Worm (Caenorhabditis elegans): Measurements from ENCODE around the gene W04D12.1.

ce11 chrIII:5863774-5864173 lies 27.0 kb downstream of the W04D12.1 start, which contains the start of gene dnpp-1:
- TF ChIP-seq R02D3.7 (tag; optimal IDR thresholded peaks at IDR 0.05) (no peak), lsy-2 (tag; optimal IDR thresholded peaks at IDR 0.05) (no peak), unc-62 (GFP tag; optimal IDR thresholded peaks at IDR 0.05) (no peak), snpc-4 (tag; optimal IDR thresholded peaks at IDR 0.05) (no peak), mdl-1 (tag; optimal IDR thresholded peaks at IDR 0.05) (no peak), zag-1 (tag; optimal IDR thresholded peaks at IDR 0.05) (no peak), lin-39 (tag; optimal IDR thresholded peaks at IDR 0.05) (no peak), nhr-10 (tag; optimal IDR thresholded peaks at IDR 0.05) (no peak)
